Fruit fly (Drosophila melanogaster) whole organism, adult: ENCODE measurements around the gene CG4914.
A peak's percentile ranks its signal among the peaks of the same experiment; 100 is the strongest.

Experiments
- CG12768 ChIP-seq: fragments of 200-800 bp; sonication (Bioruptor generic); optimal IDR thresholded peaks from 2 replicates; lab custom pipeline; 2017; ENCODE audit warnings: missing biosample characterization, missing genetic modification characterization, mild to moderate bottlenecking, moderate library complexity, missing genetic modification reagents
- CG14711 ChIP-seq: fragments of 200-800 bp; sonication (Bioruptor generic); optimal IDR thresholded peaks from 2 replicates; lab custom pipeline; 2018; ENCODE audit warnings: missing biosample characterization, mild to moderate bottlenecking, missing genetic modification characterization, moderate library complexity
- CG7045 ChIP-seq: fragments of 200-800 bp; sonication (Bioruptor generic); optimal IDR thresholded peaks from 2 replicates; lab custom pipeline; 2017; ENCODE audit warnings: missing biosample characterization, mild to moderate bottlenecking, missing genetic modification characterization
- Hr96 ChIP-seq: fragments of 200-800 bp; sonication (Bioruptor generic); optimal IDR thresholded peaks from 2 replicates; lab custom pipeline; 2016; ENCODE audit warnings: missing biosample characterization, missing genetic modification characterization
- bab1 ChIP-seq: fragments of 200-800 bp; sonication (Bioruptor generic); optimal IDR thresholded peaks from 3 replicates; lab custom pipeline; 2019; ENCODE audit warnings: missing biosample characterization, mild to moderate bottlenecking, missing genetic modification characterization, moderate library complexity
- pad ChIP-seq: fragments of 200-800 bp; sonication (Bioruptor generic); optimal IDR thresholded peaks from 3 replicates; lab custom pipeline; 2017; ENCODE audit warnings: missing biosample characterization, missing genetic modification characterization, mild to moderate bottlenecking, moderate library complexity, missing genetic modification reagents
- tj ChIP-seq: fragments of 200-800 bp; sonication (Bioruptor generic); optimal IDR thresholded peaks from 3 replicates; lab custom pipeline; 2017; ENCODE audit warnings: missing biosample characterization, mild to moderate bottlenecking, missing genetic modification characterization, moderate library complexity
- toe ChIP-seq: fragments of 200-800 bp; sonication (Bioruptor generic); optimal IDR thresholded peaks from 2 replicates; lab custom pipeline; 2016; ENCODE audit warnings: missing biosample characterization, missing genetic modification characterization

DNA sequence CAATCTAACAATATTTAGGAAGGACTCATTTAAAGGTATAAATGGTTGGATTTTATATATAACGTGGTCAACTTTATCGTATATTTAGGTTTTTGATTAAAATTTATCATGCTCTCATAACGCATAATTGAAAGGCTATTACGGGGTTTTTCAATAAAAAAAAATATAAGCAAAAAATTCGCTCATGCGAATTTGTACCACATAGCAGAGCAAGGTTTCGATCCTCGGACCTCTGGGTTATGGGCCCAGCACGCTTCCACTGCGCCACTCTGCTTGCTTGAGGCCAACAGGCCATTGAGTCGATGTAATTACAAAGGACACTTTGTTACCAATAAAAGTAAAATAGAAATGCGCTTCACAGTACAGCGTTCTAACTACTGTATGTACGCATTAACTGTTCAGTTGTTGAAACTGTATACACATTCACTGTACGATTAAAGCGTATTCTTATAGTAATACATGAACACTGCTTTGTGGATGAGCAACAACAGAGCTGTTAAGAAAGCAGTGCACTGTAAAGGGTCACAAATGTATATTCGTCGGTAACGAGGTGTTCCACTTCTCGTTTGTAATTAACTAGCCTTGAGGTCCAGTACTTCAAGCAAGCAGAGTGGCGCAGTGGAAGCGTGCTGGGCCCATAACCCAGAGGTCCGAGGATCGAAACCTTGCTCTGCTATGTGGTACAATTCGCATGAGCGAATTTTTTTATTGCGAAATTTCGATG is 4.0 kb downstream of the CG4914 start:
- no peak for TF ChIP-seq CG7045 (GFP tag; lab: Kevin White, UChicago)
- peak; percentile 64 for TF ChIP-seq bab1 (GFP tag; lab: Kevin White, UChicago)
- TF ChIP-seq toe (GFP tag; lab: Kevin White, UChicago) = no peak
- no peak for TF ChIP-seq CG14711 (tag; lab: Kevin White, UChicago)
- TF ChIP-seq pad = no peak
- no peak for TF ChIP-seq tj (GFP tag; lab: Kevin White, UChicago)
- TF ChIP-seq Hr96 (GFP tag; lab: Kevin White, UChicago) = no peak
- no peak for TF ChIP-seq CG12768 (GFP tag; lab: Kevin White, UChicago)
